Fruit fly (Drosophila melanogaster) whole organism: ENCODE data around the gene vito.

Experiments
- CG8478 ChIP-seq: fragments of >200 bp; optimal IDR thresholded peaks from 2 replicates; lab custom pipeline; 2018; ENCODE audit warnings: inconsistent platforms
- Dll ChIP-seq: fragments of >200 bp; optimal IDR thresholded peaks from 2 replicates; lab custom pipeline; 2017
- EcR ChIP-seq, 2 experiments: fragments of >200 bp; optimal IDR thresholded peaks; 2 replicates each; lab custom pipeline; 2017; ENCODE audit warnings: missing biosample characterization in 2 of 2, missing genetic modification characterization in 2 of 2, missing genetic modification reagents in 2 of 2
- pan ChIP-seq: fragments of >200 bp; optimal IDR thresholded peaks from 2 replicates; lab custom pipeline; 2017
- psq ChIP-seq: fragments of >200 bp; optimal IDR thresholded peaks from 2 replicates; lab custom pipeline; 2017
- usp ChIP-seq: fragments of >200 bp; optimal IDR thresholded peaks from 2 replicates; lab custom pipeline; 2017; ENCODE audit warnings: missing biosample characterization, missing genetic modification characterization, mixed read lengths

Gene vito

dm6 chr3L:5809201-5809584 is 32.1 kb upstream of the vito start:
- TF ChIP-seq psq (lab: Kevin White, UChicago) (no peak), usp (no peak), pan (lab: Kevin White, UChicago) (no peak), Dll (no peak), EcR (GFP tag; optimal IDR thresholded peaks at IDR 0.05; lab: Kevin White, UChicago) (no peak), CG8478 (lab: Kevin White, UChicago) (no peak)

DNA sequence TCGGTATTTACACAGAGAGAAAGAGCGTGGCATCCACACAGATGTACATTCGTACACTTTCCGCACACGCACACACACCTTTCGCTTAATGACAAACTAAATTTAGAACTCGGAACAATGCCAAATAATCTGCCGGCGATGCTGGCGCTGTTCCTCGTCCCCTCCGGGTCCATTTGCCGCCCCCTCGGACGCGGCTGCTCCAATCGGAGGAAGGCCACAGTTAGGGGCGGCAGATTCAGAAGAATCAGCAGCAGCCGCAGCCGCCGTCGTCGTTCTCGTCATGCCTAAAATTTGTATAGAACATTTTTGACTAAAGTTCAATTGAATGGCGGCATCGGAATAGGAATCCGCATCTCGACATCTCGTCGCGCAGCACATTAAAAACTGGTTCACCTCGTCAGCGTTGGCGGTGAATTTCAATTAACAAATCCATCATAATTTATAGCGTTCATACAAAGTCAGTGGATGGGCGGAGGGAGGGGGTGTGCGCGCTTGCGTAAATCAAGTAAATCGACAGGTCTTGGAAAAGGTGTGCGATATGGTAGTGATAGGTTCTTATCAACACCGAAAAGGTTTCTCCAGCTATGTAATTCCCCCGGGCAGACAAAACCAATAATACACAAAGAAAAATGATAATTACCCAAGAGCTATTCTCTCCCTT is 31.5 kb upstream of the vito start:
- peak; percentile 18 for TF ChIP-seq pan (lab: Kevin White, UChicago)
- TF ChIP-seq psq (lab: Kevin White, UChicago) = no peak
- TF ChIP-seq EcR (GFP tag; optimal IDR thresholded peaks at IDR 0.05; lab: Kevin White, UChicago) = no peak

DNA sequence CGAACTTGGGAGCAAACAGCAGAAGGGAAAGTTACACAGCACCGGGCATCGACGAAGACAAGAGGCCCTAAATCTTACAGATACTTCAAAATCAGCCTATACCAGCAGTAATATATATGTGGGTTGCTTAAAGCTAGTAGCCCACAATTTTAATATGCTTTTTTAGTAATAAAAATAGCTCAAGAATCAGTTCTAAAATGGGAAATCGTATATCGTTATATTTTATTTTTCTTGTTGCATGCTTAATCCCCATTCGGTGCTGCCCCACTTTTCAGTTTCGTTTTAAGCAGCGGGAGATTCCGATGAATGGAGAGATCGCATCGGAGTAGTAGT is 30.9 kb upstream of the vito start:
- no peak for TF ChIP-seq EcR (GFP tag; optimal IDR thresholded peaks at IDR 0.05; lab: Kevin White, UChicago)

DNA sequence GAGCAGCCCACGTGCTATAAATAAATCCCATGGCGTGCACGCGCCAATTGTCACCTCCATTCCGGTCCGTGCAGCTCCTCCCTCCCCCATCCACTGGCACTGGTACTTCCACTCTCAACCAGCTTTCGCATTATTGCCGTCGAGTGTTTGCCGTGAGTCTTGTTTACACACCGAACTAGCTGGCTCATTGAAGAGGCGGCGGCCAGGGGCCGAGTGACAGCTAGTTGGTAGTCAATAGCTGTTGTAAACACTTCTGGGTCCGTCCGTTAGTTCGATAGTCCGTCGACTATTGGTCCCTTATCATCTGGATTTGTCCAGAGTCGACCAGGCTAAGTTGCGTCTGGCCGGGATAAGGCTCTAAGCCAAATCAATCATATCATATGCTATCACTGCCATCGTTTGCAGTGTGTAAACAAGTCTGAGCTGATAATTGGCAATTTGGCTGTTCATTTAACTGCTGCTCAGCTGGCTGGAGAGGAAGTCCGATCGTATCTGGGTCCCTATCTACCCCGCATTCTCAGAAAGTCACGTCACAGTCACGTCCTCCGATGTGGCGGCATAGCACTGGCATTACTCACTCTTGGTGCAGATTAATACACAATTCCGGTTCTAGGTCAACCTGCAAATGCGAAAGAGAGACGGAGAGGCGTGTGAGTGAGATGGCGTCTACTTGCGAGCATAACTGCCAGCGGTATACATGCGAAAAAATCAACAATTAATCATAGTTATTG is 30.4 kb upstream of the vito start:
- TF ChIP-seq Dll (no peak), CG8478 (lab: Kevin White, UChicago) (no peak), psq (lab: Kevin White, UChicago) (no peak), EcR (GFP tag; optimal IDR thresholded peaks at IDR 0.05; lab: Kevin White, UChicago) (no peak), pan (lab: Kevin White, UChicago) (no peak), usp (no peak)

- TF ChIP-seq EcR (GFP tag; optimal IDR thresholded peaks at IDR 0.05; lab: Kevin White, UChicago) = no peak
- TF ChIP-seq CG8478 (lab: Kevin White, UChicago) = no peak
- no peak for TF ChIP-seq usp
- TF ChIP-seq psq (lab: Kevin White, UChicago) = no peak
- no peak for TF ChIP-seq pan (lab: Kevin White, UChicago)
- TF ChIP-seq Dll = no peak
Measured at dm6 chr3L:5802733-5803132, 25.6 kb upstream of the vito start, which contains the start of gene CG42272. Gene CG42272, plus strand, starts transcription at chr3L:5803033.

- TF ChIP-seq usp (no peak), Dll (no peak), CG8478 (lab: Kevin White, UChicago) (no peak), pan (lab: Kevin White, UChicago) (no peak), psq (lab: Kevin White, UChicago) (no peak), EcR (GFP tag; optimal IDR thresholded peaks at IDR 0.05; lab: Kevin White, UChicago) (no peak)
Measured at dm6 chr3L:5802063-5802531, 25.0 kb upstream of the vito start.

- TF ChIP-seq pan (lab: Kevin White, UChicago) (no peak), psq (lab: Kevin White, UChicago) (no peak), CG8478 (lab: Kevin White, UChicago) (no peak), usp (no peak), Dll (no peak), EcR (GFP tag; optimal IDR thresholded peaks at IDR 0.05; lab: Kevin White, UChicago) (no peak)
Measured at dm6 chr3L:5797274-5797673, 20.1 kb upstream of the vito start.

- no peak for TF ChIP-seq psq (lab: Kevin White, UChicago)
- no peak for TF ChIP-seq CG8478 (lab: Kevin White, UChicago)
- TF ChIP-seq EcR (GFP tag; optimal IDR thresholded peaks at IDR 0.05; lab: Kevin White, UChicago) = no peak
- TF ChIP-seq usp = no peak
- no peak for TF ChIP-seq pan (lab: Kevin White, UChicago)
- no peak for TF ChIP-seq Dll
Measured at dm6 chr3L:5796493-5796998, 19.4 kb upstream of the vito start, which contains the start of gene Tektin-C. Gene Tektin-C, minus strand, starts transcription at chr3L:5796543.

DNA sequence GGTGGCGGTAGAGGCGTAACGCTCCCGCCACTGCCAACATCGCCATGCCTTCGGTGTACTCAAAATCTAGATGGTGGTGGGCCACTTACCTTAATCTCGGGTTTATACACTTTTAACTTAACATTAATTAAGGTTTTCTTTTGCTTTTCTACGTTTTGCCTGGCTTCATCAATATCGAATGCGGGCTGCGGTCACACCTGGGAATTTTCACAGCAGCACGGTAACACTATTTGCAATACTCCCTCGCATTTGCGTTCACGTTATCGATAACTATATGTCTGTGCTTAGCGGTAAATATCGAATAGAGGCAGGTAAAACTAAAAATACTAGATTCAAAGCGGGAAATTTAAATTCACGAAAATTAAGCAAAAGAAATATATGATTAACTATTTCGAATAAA is 16.8 kb upstream of the vito start, which contains the start of gene Bre1:
TSS of gene Bre1 (minus strand) at position 226 of the 400 bp plus-strand sequence.
- no peak for TF ChIP-seq pan (lab: Kevin White, UChicago)
- TF ChIP-seq usp = no peak
- no peak for TF ChIP-seq Dll

DNA sequence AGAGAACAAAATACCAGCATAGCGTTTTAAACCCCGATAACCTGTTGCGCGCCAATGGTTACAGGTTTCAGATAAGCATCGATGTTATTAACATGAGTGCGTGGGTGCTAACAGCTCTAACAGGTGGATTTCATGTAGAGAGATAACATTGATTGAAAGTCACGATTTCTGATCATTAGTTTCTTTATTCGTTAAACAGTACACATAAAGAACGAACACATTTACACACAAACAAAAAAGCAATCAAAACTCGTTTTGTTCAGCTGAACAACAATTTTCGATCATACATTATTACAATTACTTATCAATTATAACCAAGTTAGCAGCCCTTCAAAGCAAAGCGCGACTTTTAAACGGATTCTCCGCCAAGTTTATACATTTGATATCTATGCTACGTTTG is 12.5 kb upstream of the vito start:
- TF ChIP-seq pan (lab: Kevin White, UChicago) (no peak), Dll (no peak), psq (lab: Kevin White, UChicago) (no peak), usp (no peak), EcR (GFP tag; optimal IDR thresholded peaks at IDR 0.05; lab: Kevin White, UChicago) (no peak), CG8478 (lab: Kevin White, UChicago) (no peak)

DNA sequence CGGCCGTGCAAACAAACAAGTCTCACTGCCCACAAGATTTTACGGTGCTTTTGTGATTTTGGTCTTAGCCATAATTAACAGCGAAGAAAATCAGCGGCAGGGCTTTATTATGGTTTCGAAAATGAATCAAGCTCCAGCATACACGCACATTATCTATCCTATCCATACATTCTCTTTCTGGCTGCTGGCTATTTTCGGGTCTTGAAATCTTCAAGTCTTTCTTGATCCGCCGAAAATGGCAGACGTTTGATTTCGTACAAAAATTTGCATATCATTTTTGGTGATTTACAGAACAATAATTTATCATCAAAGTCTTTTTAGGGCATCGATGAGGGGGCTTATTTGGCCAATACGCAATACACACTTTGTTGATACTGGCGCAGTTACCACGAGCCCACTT is 11.7 kb upstream of the vito start:
- TF ChIP-seq EcR (GFP tag; optimal IDR thresholded peaks at IDR 0.05; lab: Kevin White, UChicago) (no peak), CG8478 (lab: Kevin White, UChicago) (no peak), pan (lab: Kevin White, UChicago) (no peak), Dll (no peak), psq (lab: Kevin White, UChicago) (no peak), usp (no peak)

dm6 chr3L:5787476-5787875 is 10.3 kb upstream of the vito start:
- TF ChIP-seq psq (lab: Kevin White, UChicago) (no peak), EcR (GFP tag; optimal IDR thresholded peaks at IDR 0.05; lab: Kevin White, UChicago) (no peak), CG8478 (lab: Kevin White, UChicago) (no peak), pan (lab: Kevin White, UChicago) (no peak), Dll (no peak), usp (no peak)
